Fruit fly (Drosophila melanogaster) whole organism, embryonic: Measurements from ENCODE around the gene Fbp1.

Experiments used
- CG12942 ChIP-seq: fragments of 200-800 bp; sonication (Bioruptor generic); optimal IDR thresholded peaks from 3 replicates; lab custom pipeline; 2016; ENCODE audit warnings: missing biosample characterization, missing genetic modification characterization
- CG1792 ChIP-seq: fragments of 200-800 bp; sonication (Bioruptor generic); optimal IDR thresholded peaks from 2 replicates; lab custom pipeline; 2016; ENCODE audit warnings: missing biosample characterization, missing genetic modification characterization
- CG1832 ChIP-seq: fragments of 200-800 bp; sonication (Bioruptor generic); optimal IDR thresholded peaks from 2 replicates; lab custom pipeline; 2017; ENCODE audit warnings: missing biosample characterization, mild to moderate bottlenecking, missing genetic modification characterization, inconsistent platforms
- CG33213 ChIP-seq: fragments of 200-800 bp; sonication (Bioruptor generic); optimal IDR thresholded peaks from 3 replicates; lab custom pipeline; 2016; ENCODE audit warnings: missing biosample characterization, missing genetic modification characterization
- CG6254 ChIP-seq: fragments of 200-800 bp; sonication (Bioruptor generic); optimal IDR thresholded peaks from 3 replicates; lab custom pipeline; 2017; ENCODE audit warnings: mild to moderate bottlenecking, missing biosample characterization, missing genetic modification reagents, missing genetic modification characterization
- Dp ChIP-seq: fragments of 200-800 bp; sonication (Bioruptor generic); optimal IDR thresholded peaks from 2 replicates; lab custom pipeline; 2018; ENCODE audit warnings: missing biosample characterization, mild to moderate bottlenecking, missing genetic modification characterization, moderate library complexity
- Sox100B ChIP-seq: fragments of 200-800 bp; sonication (Bioruptor generic); optimal IDR thresholded peaks from 3 replicates; lab custom pipeline; 2018; ENCODE audit warnings: missing biosample characterization, mild to moderate bottlenecking, missing genetic modification characterization
- btn ChIP-seq: fragments of 200-800 bp; sonication (Bioruptor generic); optimal IDR thresholded peaks from 2 replicates; lab custom pipeline; 2016; ENCODE audit warnings: missing biosample characterization, missing genetic modification characterization
- dmrt11E ChIP-seq: fragments of 200-800 bp; sonication (Bioruptor generic); optimal IDR thresholded peaks from 3 replicates; lab custom pipeline; 2018; ENCODE audit warnings: missing biosample characterization, mild to moderate bottlenecking, missing genetic modification characterization, moderate library complexity
- lov ChIP-seq, 2 experiments: fragments of 200-800 bp in 1 of 2; fragments of >200 bp in 1 of 2; sonication (Bioruptor generic) in 1 of 2; IDR thresholded peaks in 1 of 2; optimal IDR thresholded peaks in 1 of 2; 2 replicates in 1 of 2; 3 replicates in 1 of 2; pipeline versions ENCODE4 v1.3.6 to Lab custom; 2017 to 2022; ENCODE audit warnings: missing biosample characterization in 1 of 2, missing genetic modification characterization in 1 of 2
- z ChIP-seq: fragments of 200-800 bp; sonication (Bioruptor generic); IDR thresholded peaks from 3 replicates; pipeline ENCODE4 v1.3.6; 2022; ENCODE audit warnings: missing biosample characterization, missing genetic modification characterization

The Fbp1 gene

DNA sequence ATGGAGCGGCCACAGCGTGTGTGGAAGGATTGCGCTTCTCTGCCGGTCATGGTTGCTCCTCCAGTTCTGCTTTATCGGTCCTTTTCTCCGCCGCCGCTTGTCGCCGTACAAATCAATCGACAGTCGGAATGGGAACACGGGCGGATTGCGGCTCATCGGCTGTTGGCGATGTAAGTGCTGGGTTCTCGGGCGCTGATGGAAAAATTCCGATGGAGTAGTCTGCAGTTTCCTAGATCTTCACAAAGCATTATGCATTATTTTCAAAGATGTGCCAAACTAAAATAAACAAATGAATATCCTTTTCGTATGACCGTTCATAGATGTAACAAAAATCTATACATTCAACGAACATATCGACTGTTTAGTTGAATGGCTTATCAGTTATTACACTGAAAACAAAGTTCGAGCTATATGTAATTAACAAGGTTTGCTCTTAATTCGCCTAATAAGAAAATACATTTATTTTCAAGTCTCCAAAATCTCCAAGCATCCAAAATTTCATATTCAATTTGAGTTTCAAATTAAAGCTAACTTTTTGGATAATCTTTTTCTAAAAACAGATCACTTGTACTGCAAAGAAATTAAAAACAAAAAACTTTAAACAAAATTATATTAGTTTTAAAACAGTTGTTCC lies 48.1 kb downstream of the Fbp1 start, which contains the start of gene Neurl4 (continued):
- TF ChIP-seq CG33213 (peak; percentile 21), z (GFP tag; lab: Robert Waterston, UW) (no peak), lov (optimal IDR thresholded peaks at IDR 0.05; lab: Kevin White, UChicago) (no peak), lov (GFP tag; IDR thresholded peaks at IDR 0.05; lab: Robert Waterston, UW) (no peak), Dp (GFP tag; lab: Kevin White, UChicago) (peak; percentile 1), CG1832 (GFP tag; lab: Kevin White, UChicago) (no peak), Sox100B (no peak), CG1792 (GFP tag; lab: Kevin White, UChicago) (no peak), dmrt11E (tag; lab: Kevin White, UChicago) (peak; percentile 82), CG12942 (peak; percentile 73), btn (GFP tag; lab: Kevin White, UChicago) (no peak), CG6254 (GFP tag; lab: Kevin White, UChicago) (peak; percentile 29)
- TF ChIP-seq, all 482 proteins: peak for 230
